Worm (Caenorhabditis elegans): ENCODE results near the gene W06F12.2.

The W06F12.2 gene

DNA sequence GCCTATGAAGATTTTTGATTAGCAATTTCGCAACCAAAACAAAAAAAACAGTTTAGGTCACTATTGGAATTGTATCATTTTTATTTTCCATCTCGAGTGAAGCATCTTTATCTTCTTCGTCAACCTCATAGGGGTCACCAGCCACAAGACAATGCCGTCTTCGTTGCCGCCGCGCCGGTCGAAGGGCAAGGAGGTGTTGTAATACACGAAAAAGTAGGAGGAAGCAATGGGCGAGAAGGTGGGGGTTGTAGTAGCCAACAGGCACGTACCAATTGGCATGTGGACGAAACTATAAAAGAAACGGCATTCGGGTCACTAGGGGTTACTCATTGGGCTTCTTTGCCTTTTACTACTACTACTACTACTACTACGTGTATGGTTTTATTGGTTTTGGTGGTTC lies 10.5 kb upstream of the W06F12.2 start:
- no peak for TF ChIP-seq lin-38 (GFP tag; IDR thresholded peaks at IDR 0.05)
- TF ChIP-seq unc-62 (GFP tag; optimal IDR thresholded peaks at IDR 0.05 in 1 of 2): peak in 1 of 2 experiments; percentile 64
- no peak for TF ChIP-seq unc-62 (tag; optimal IDR thresholded peaks at IDR 0.05)

- TF ChIP-seq sdz-12 (GFP tag; optimal IDR thresholded peaks at IDR 0.05): no peak
- TF ChIP-seq tra-1 (GFP tag; IDR thresholded peaks at IDR 0.05): no peak
- no peak for TF ChIP-seq lin-38 (GFP tag; IDR thresholded peaks at IDR 0.05)
- TF ChIP-seq snpc-1.2 (GFP tag; IDR thresholded peaks at IDR 0.05): peak; percentile 39; the same call in 1 of the 2 replicates
- TF ChIP-seq daf-12 (tag; optimal IDR thresholded peaks at IDR 0.05): no peak
- TF ChIP-seq nhr-41 (GFP tag; IDR thresholded peaks at IDR 0.05): no peak
- TF ChIP-seq lsy-2 (tag; optimal IDR thresholded peaks at IDR 0.05): no peak
- TF ChIP-seq duxl-1 (tag; optimal IDR thresholded peaks at IDR 0.05; ENCODE audit: poor library complexity): no peak
- no peak for TF ChIP-seq zip-2 (tag; optimal IDR thresholded peaks at IDR 0.05)
- no peak for TF ChIP-seq vab-7 (GFP tag; IDR thresholded peaks at IDR 0.05)
- TF ChIP-seq lin-29 (GFP tag; IDR thresholded peaks at IDR 0.05): no peak
- TF ChIP-seq lin-13 (GFP tag; optimal IDR thresholded peaks at IDR 0.05): no peak
- TF ChIP-seq madf-5 (GFP tag; IDR thresholded peaks at IDR 0.05): peak in 1 of 2 experiments; percentile 58; a peak in 1 of 4 replicates
- no peak for TF ChIP-seq R02D3.7 (tag; optimal IDR thresholded peaks at IDR 0.05)
- 0 out of 2 replicates have a peak, but pooled peaks have one; percentile 14 for TF ChIP-seq lim-7 (GFP tag; IDR thresholded peaks at IDR 0.05)
- peak; percentile 62; the same call in 1 of the 2 replicates for TF ChIP-seq set-16 (GFP tag; IDR thresholded peaks at IDR 0.05)
These were observed 9.9 kb upstream of the W06F12.2 start for ce11 chrIII:13741410-13741809.

- TF ChIP-seq aha-1 (tag): peak; percentile 91
- no peak for TF ChIP-seq ctbp-1 (GFP tag; IDR thresholded peaks at IDR 0.05)
- no peak for TF ChIP-seq nhr-41 (GFP tag; IDR thresholded peaks at IDR 0.05)
- TF ChIP-seq mxl-3 (GFP tag; optimal IDR thresholded peaks at IDR 0.05): no peak
These were observed 3.5 kb upstream of the W06F12.2 start, which contains the start of gene W06F12.3 for ce11 chrIII:13735008-13735407. W06F12.3 (plus strand) TSS chrIII:13735030.

ce11 chrIII:13733833-13734232 lies 2.3 kb upstream of the W06F12.2 start:
- TF ChIP-seq nhr-25 (tag; optimal IDR thresholded peaks at IDR 0.05; ENCODE audit: borderline replicate concordance, insufficient read depth) (no peak), daf-16 (GFP tag; optimal IDR thresholded peaks at IDR 0.05) (no peak), daf-16 (tag; optimal IDR thresholded peaks at IDR 0.05) (peak; percentile 80), lin-38 (GFP tag; IDR thresholded peaks at IDR 0.05) (0 out of 2 replicates have a peak, but pooled peaks have one; percentile 23), tra-1 (GFP tag; IDR thresholded peaks at IDR 0.05) (peak; percentile 82), nhr-237 (tag; optimal IDR thresholded peaks at IDR 0.05) (no peak), mep-1 (tag; optimal IDR thresholded peaks at IDR 0.05) (peak; percentile 2), mxl-3 (GFP tag; optimal IDR thresholded peaks at IDR 0.05) (peak; percentile 2), lsy-2 (tag; optimal IDR thresholded peaks at IDR 0.05) (peak in 1 of 2 experiments; percentile 4), zip-11 (GFP tag; IDR thresholded peaks at IDR 0.05) (no peak), vab-7 (GFP tag; IDR thresholded peaks at IDR 0.05) (no peak), snpc-1.2 (GFP tag; IDR thresholded peaks at IDR 0.05) (no peak), mes-2 (tag; optimal IDR thresholded peaks at IDR 0.05; ENCODE audit: poor library complexity, severe bottlenecking) (peak; percentile 32), aha-1 (tag) (peak; percentile 87), unc-39 (tag; optimal IDR thresholded peaks at IDR 0.05) (no peak), nhr-28 (tag; optimal IDR thresholded peaks at IDR 0.05) (peak; percentile 73), nhr-6 (tag; optimal IDR thresholded peaks at IDR 0.05) (peak; percentile 36), pqm-1 (tag; optimal IDR thresholded peaks at IDR 0.05) (peak; percentile 96), dmd-6 (GFP tag; IDR thresholded peaks at IDR 0.05) (peak; percentile 69), ZK546.5 (tag; optimal IDR thresholded peaks at IDR 0.05) (no peak), hlh-11 (tag; optimal IDR thresholded peaks at IDR 0.05) (peak; percentile 72), nhr-77 (tag; optimal IDR thresholded peaks at IDR 0.05) (peak; percentile 45), dve-1 (tag; optimal IDR thresholded peaks at IDR 0.05; ENCODE audit: insufficient read depth) (peak; percentile 79)

Data from whole organism, L4 larva.